Worm (Caenorhabditis elegans): ENCODE results near the gene Y43F8B.11.
A peak's percentile ranks its signal among the peaks of the same experiment; 100 is the strongest.

Y43F8B.11 gene

DNA sequence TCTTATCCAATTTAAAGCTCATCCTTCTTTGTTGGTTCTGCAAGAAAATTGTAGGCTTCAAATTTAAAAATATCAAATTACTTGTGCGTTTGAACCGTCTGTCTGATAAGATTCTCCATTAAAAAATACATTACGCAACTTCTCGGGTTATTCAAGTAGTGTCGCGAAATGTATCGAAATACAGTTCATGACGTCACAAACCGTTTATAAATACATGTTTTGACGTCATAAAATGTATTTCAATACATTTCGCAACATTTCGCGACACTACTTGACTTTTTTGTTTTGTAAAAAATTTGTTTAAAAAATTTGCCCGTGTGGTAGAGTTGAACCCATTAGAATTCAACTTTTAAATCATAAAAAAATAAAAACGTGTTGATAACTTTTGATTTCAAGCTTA, 26.9 kb upstream of the Y43F8B.11 start:
- no peak for TF ChIP-seq hif-1 (tag; optimal IDR thresholded peaks at IDR 0.05)
- no peak for TF ChIP-seq nhr-41 (GFP tag; IDR thresholded peaks at IDR 0.05)
- TF ChIP-seq nhr-28 (tag; optimal IDR thresholded peaks at IDR 0.05) = peak; percentile 34
- no peak for TF ChIP-seq daf-16 (GFP tag; optimal IDR thresholded peaks at IDR 0.05)
- TF ChIP-seq daf-16 (tag; optimal IDR thresholded peaks at IDR 0.05) = peak; percentile 72
- TF ChIP-seq egl-27 (tag; optimal IDR thresholded peaks at IDR 0.05) = no peak
- no peak for TF ChIP-seq lin-15B (tag; optimal IDR thresholded peaks at IDR 0.05)
- no peak for TF ChIP-seq nhr-111 (GFP tag; optimal IDR thresholded peaks at IDR 0.05)
- no peak for TF ChIP-seq unc-130 (GFP tag; optimal IDR thresholded peaks at IDR 0.05)
- TF ChIP-seq dve-1 (tag; optimal IDR thresholded peaks at IDR 0.05; ENCODE audit: insufficient read depth) = peak; percentile 27
- no peak for TF ChIP-seq zfp-2 (tag; optimal IDR thresholded peaks at IDR 0.05)
- peak in 1 of 2 experiments; percentile 4 for TF ChIP-seq lsy-2 (tag; optimal IDR thresholded peaks at IDR 0.05)
- no peak for TF ChIP-seq spr-3 (GFP tag; optimal IDR thresholded peaks at IDR 0.05)

DNA sequence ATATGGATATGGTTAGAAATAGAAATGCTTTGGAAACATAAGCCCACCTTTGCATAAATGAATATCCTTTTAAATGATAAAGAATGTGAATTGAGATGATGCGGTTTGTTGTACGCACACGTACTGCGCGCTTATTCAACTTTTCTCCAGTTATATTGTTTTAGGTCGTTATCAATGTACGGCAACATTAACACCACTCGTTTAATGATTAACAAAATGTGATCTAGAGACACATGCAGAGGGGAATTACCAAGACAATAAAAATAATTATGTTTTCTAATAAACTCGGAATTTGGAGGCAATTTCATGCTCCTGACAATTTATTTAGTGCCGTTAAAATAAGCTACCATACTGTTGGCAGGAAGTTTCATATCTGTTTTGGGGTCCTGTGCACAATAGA, 25.0 kb upstream of the Y43F8B.11 start, which contains the start of gene M04C3.1:
TSS of gene M04C3.1 (minus strand) at position 164 of the 400 bp plus-strand sequence.
- TF ChIP-seq lsy-2 (tag; optimal IDR thresholded peaks at IDR 0.05) (peak in 1 of 2 experiments; percentile 5), ceh-82 (tag; optimal IDR thresholded peaks at IDR 0.05) (no peak), cey-2 (tag; optimal IDR thresholded peaks at IDR 0.05; ENCODE audit: borderline replicate concordance, insufficient read depth) (no peak), pqm-1 (tag; optimal IDR thresholded peaks at IDR 0.05) (peak; percentile 79), nhr-28 (tag; optimal IDR thresholded peaks at IDR 0.05) (peak; percentile 49), nhr-111 (GFP tag; optimal IDR thresholded peaks at IDR 0.05) (no peak), hmg-1.1 (GFP tag; IDR thresholded peaks at IDR 0.05) (no peak), daf-16 (GFP tag; optimal IDR thresholded peaks at IDR 0.05) (no peak), daf-16 (tag; optimal IDR thresholded peaks at IDR 0.05) (peak; percentile 71), nhr-6 (tag; optimal IDR thresholded peaks at IDR 0.05) (no peak), dve-1 (tag; optimal IDR thresholded peaks at IDR 0.05; ENCODE audit: insufficient read depth) (peak; percentile 66), php-3 (GFP tag; IDR thresholded peaks at IDR 0.05) (peak; percentile 72), nhr-10 (tag; optimal IDR thresholded peaks at IDR 0.05) (no peak), ceh-62 (tag; optimal IDR thresholded peaks at IDR 0.05) (no peak), fkh-10 (GFP tag; optimal IDR thresholded peaks at IDR 0.05) (no peak), vab-7 (GFP tag; IDR thresholded peaks at IDR 0.05) (no peak), tra-1 (GFP tag; IDR thresholded peaks at IDR 0.05) (no peak), hlh-30 (tag; optimal IDR thresholded peaks at IDR 0.05; ENCODE audit: insufficient read depth) (peak; percentile 22), F26F4.8 (GFP tag; conservative IDR thresholded peaks at IDR 0.05) (no peak), D1046.2 (GFP tag; IDR thresholded peaks at IDR 0.05) (no peak), dmd-6 (GFP tag; IDR thresholded peaks at IDR 0.05) (peak; percentile 27; the same call in 1 of the 2 replicates)

DNA sequence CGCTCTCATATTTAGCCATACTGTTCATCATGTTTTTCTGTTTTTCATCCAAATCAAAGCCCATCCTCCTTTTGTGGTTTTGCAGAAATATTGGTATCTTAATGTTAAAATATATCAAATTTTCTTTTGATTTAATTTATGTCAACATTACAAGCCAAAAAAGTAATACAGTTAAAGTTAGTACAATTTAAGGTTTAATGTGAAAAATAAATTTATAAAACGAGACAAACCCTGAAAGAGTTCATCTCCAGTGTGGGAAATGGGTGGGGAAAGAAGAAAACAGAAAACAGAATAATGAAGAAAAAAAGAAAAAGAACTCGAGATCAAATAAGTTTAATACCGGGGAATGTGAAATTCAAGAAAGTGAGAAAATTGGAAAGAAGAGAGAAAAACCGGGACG, 21.7 kb upstream of the Y43F8B.11 start, which contains the start of gene M04C3.2:
TSS of gene M04C3.2 (minus strand) at position 101 of the 400 bp plus-strand sequence.
- TF ChIP-seq F44E2.7 (GFP tag; IDR thresholded peaks at IDR 0.05) = no peak
- TF ChIP-seq mxl-3 (GFP tag; optimal IDR thresholded peaks at IDR 0.05) = no peak
- no peak for TF ChIP-seq zfp-3 (GFP tag; conservative IDR thresholded peaks at IDR 0.05)
- TF ChIP-seq pqm-1 (tag; optimal IDR thresholded peaks at IDR 0.05) = no peak

DNA sequence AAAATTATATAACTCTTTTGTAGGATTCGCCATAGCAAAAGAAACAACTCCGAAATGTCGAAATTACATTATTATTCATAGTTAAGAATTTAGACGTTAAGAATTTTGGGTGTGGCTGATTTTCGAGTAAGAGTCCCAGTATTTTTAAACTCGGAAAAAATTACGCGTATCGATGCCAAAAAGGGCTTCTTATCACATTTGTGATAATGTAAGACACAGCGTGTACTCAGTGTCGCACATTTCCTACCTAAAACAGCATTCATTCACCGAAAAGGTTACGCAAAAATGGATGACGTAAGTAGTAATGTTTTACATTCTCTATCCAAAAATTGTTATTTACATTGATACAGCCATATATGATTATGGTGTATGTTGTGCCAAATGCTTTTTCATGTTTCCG, 20.9 kb upstream of the Y43F8B.11 start, which contains the start of gene M04C3.5:
TSS of gene M04C3.5 (plus strand) at position 190 of the 400 bp plus-strand sequence.
- no peak for TF ChIP-seq nhr-10 (tag; optimal IDR thresholded peaks at IDR 0.05)
- no peak for TF ChIP-seq ceh-28 (tag; optimal IDR thresholded peaks at IDR 0.05)
- TF ChIP-seq unc-62 (GFP tag; optimal IDR thresholded peaks at IDR 0.05 in 1 of 2) = peak in 1 of 2 experiments; percentile 67
- no peak for TF ChIP-seq unc-62 (tag; optimal IDR thresholded peaks at IDR 0.05)
- TF ChIP-seq nhr-25 (tag; optimal IDR thresholded peaks at IDR 0.05; ENCODE audit: borderline replicate concordance, insufficient read depth) = no peak
- TF ChIP-seq snpc-4 (tag; optimal IDR thresholded peaks at IDR 0.05) = no peak
- peak; percentile 55 for TF ChIP-seq pqm-1 (tag; optimal IDR thresholded peaks at IDR 0.05)
- TF ChIP-seq skn-1 (tag; optimal IDR thresholded peaks at IDR 0.05) = no peak
- TF ChIP-seq cey-2 (tag; optimal IDR thresholded peaks at IDR 0.05; ENCODE audit: borderline replicate concordance, insufficient read depth) = no peak
- TF ChIP-seq ztf-7 (tag; optimal IDR thresholded peaks at IDR 0.05) = no peak
- peak; percentile 26 for TF ChIP-seq hlh-11 (tag; optimal IDR thresholded peaks at IDR 0.05)
- peak; percentile 23 for TF ChIP-seq nhr-28 (tag; optimal IDR thresholded peaks at IDR 0.05)
- TF ChIP-seq daf-12 (tag; optimal IDR thresholded peaks at IDR 0.05) = no peak
- TF ChIP-seq aha-1 (tag) = peak; percentile 48
- TF ChIP-seq dmd-6 (GFP tag; IDR thresholded peaks at IDR 0.05) = peak; percentile 61
- TF ChIP-seq daf-16 (GFP tag; optimal IDR thresholded peaks at IDR 0.05) = no peak
- TF ChIP-seq daf-16 (tag; optimal IDR thresholded peaks at IDR 0.05) = peak; percentile 35

Data from whole organism, L4 larva.